Worm (Caenorhabditis elegans) whole organism, young adult: Measurements from ENCODE around the gene F38A1.15.

Source experiments
- F49E8.2 ChIP-seq: sonication (generic microtip); optimal IDR thresholded peaks from 3 replicates; lab custom pipeline; 2017; ENCODE audit warnings: missing genetic modification characterization, mild to moderate bottlenecking, missing compliant biosample characterization, antibody characterized with exemption, moderate library complexity; ENCODE audit not compliant: insufficient read depth
- F57C9.4 ChIP-seq: sonication (generic microtip); optimal IDR thresholded peaks from 2 replicates; lab custom pipeline; 2017; ENCODE audit warnings: mild to moderate bottlenecking, missing genetic modification characterization, missing compliant biosample characterization
- T07F8.4 ChIP-seq: sonication (generic microtip); optimal IDR thresholded peaks from 2 replicates; lab custom pipeline; 2016; ENCODE audit warnings: mild to moderate bottlenecking, missing genetic modification characterization, moderate library complexity, missing compliant biosample characterization
- Y56A3A.18 ChIP-seq: fragments of 200-800 bp; sonication (Bioruptor generic); IDR thresholded peaks from 2 replicates; pipeline ENCODE4 v1.3.6; 2022; ENCODE audit warnings: missing genetic modification reagents, missing genetic modification characterization, missing compliant biosample characterization
- atf-7 ChIP-seq: sonication (generic microtip); optimal IDR thresholded peaks from 2 replicates; lab custom pipeline; 2017; ENCODE audit warnings: mild to moderate bottlenecking, missing genetic modification characterization, missing compliant biosample characterization
- ceh-40 ChIP-seq: fragments of 200-800 bp; sonication (Bioruptor generic); IDR thresholded peaks from 2 replicates; pipeline ENCODE4 v1.3.6; 2022; ENCODE audit warnings: missing genetic modification characterization, missing compliant biosample characterization
- ceh-79 ChIP-seq: sonication (generic microtip); optimal IDR thresholded peaks from 2 replicates; lab custom pipeline; 2017; ENCODE audit warnings: mild to moderate bottlenecking, missing genetic modification characterization, missing compliant biosample characterization
- efl-1 ChIP-seq: fragments of 150-350 bp; optimal IDR thresholded peaks from 2 replicates; lab custom pipeline; 2014; ENCODE audit warnings: missing biosample characterization, missing genetic modification reagents, missing genetic modification characterization
- lin-26 ChIP-seq: fragments of 200-800 bp; sonication (Bioruptor generic); IDR thresholded peaks from 2 replicates; pipeline ENCODE4 v1.3.6; 2022; ENCODE audit warnings: missing genetic modification reagents, missing genetic modification characterization, missing compliant biosample characterization
- nhr-120 ChIP-seq: fragments of 200-800 bp; sonication (Bioruptor generic); IDR thresholded peaks from 2 replicates; pipeline ENCODE4 v1.3.6; 2022; ENCODE audit warnings: missing genetic modification characterization, missing compliant biosample characterization
- rpc-1 ChIP-seq, 2 experiments: fragments of 150-350 bp in 1 of 2; sonication (generic microtip) in 1 of 2; optimal IDR thresholded peaks; 2 replicates each; lab custom pipeline; 2014 to 2018; ENCODE audit warnings: missing biosample characterization in 1 of 2, missing genetic modification characterization in 1 of 2, missing genetic modification reagents in 1 of 2, missing genotype in 1 of 2
- sea-2 ChIP-seq: fragments of 200-800 bp; sonication (Bioruptor generic); IDR thresholded peaks from 2 replicates; pipeline ENCODE4 v1.3.6; 2022; ENCODE audit warnings: missing genetic modification characterization, missing compliant biosample characterization
- snpc-4 ChIP-seq, 5 experiments: fragments of 150-350 bp in 1 of 5; sonication (generic microtip) in 4 of 5; optimal IDR thresholded peaks; 2 replicates each; lab custom pipeline; 2014 to 2018; ENCODE audit warnings: missing genetic modification characterization in 5 of 5, missing biosample characterization in 3 of 5, antibody characterized with exemption in 2 of 5, mild to moderate bottlenecking in 2 of 5, missing compliant biosample characterization in 2 of 5, missing genotype in 2 of 5, moderate library complexity in 2 of 5, missing genetic modification reagents in 1 of 5
- unc-130 ChIP-seq: sonication (generic microtip); optimal IDR thresholded peaks from 2 replicates; lab custom pipeline; 2016; ENCODE audit warnings: missing genetic modification reagents, missing genetic modification characterization, missing compliant biosample characterization

DNA sequence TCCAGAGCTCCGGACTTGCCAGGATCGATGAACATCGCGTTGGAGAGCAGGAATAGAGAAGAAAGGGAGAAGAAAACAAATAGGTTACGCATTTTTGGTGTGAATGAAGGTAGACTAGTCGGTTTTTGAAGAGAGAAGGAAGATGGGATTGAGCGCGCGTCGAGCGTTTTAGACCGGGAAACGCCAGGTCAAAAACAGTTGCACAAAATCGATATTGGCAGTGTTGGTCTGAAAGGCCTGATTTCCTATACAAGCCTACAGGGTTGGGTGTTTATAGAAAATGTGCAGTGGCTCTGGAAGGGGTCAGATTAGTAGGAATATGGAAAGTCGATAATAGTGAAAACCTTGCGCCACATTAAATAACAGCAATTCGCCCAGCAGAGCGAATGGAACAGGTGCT lies 38.3 kb downstream of the F38A1.15 start, which contains the start of gene dsl-2:
- no peak for TF ChIP-seq nhr-120
- no peak for TF ChIP-seq F57C9.4 (tag; lab: Kevin White, UChicago)
- TF ChIP-seq lin-26 (GFP tag; lab: Robert Waterston, UW), result no peak
- no peak for TF ChIP-seq F49E8.2 (tag; lab: Kevin White, UChicago)
- no peak for TF ChIP-seq rpc-1 (optimal IDR thresholded peaks at IDR 0.05; lab: Kevin White, UChicago)
- TF ChIP-seq rpc-1 (tag; optimal IDR thresholded peaks at IDR 0.05; lab: Kevin White, UChicago), result no peak
- TF ChIP-seq sea-2 (GFP tag; lab: Robert Waterston, UW), result no peak
- no peak for TF ChIP-seq ceh-79 (tag; lab: Kevin White, UChicago)
- TF ChIP-seq atf-7, result no peak
- TF ChIP-seq unc-130, result no peak
- no peak for TF ChIP-seq snpc-4 (GFP tag; optimal IDR thresholded peaks at IDR 0.05; lab: Kevin White, UChicago)
- no peak for TF ChIP-seq snpc-4 (tag; optimal IDR thresholded peaks at IDR 0.05; lab: Kevin White, UChicago)
- no peak for TF ChIP-seq ceh-40 (GFP tag; lab: Robert Waterston, UW)
- TF ChIP-seq T07F8.4 (tag; lab: Kevin White, UChicago), result no peak
- no peak for TF ChIP-seq efl-1
- no peak for TF ChIP-seq Y56A3A.18 (GFP tag; lab: Robert Waterston, UW)
